Worm (Caenorhabditis elegans) whole organism, L1 larva: ENCODE measurements around the gene lips-10.
A peak's percentile ranks its signal among the peaks of the same experiment; 100 is the strongest.

Experiments
- C34B4.2 ChIP-seq: sonication (generic microtip); optimal IDR thresholded peaks from 2 replicates; lab custom pipeline; 2017; ENCODE audit warnings: mild to moderate bottlenecking, missing genetic modification characterization, missing compliant biosample characterization
- F16B12.6 ChIP-seq: fragments of 150-350 bp; optimal IDR thresholded peaks from 2 replicates; lab custom pipeline; 2014; ENCODE audit warnings: missing biosample characterization, missing genetic modification characterization
- Y116A8C.19 ChIP-seq: sonication (generic microtip); optimal IDR thresholded peaks from 2 replicates; lab custom pipeline; 2016; ENCODE audit warnings: missing compliant biosample characterization, missing genetic modification characterization, borderline replicate concordance
- aly-2 ChIP-seq: fragments of 150-350 bp; optimal IDR thresholded peaks from 2 replicates; lab custom pipeline; 2014; ENCODE audit warnings: missing biosample characterization, missing genetic modification characterization
- ama-1 ChIP-seq: fragments of 150-350 bp; optimal IDR thresholded peaks from 2 replicates; lab custom pipeline; 2014
- ceh-63 ChIP-seq: fragments of 200-800 bp; sonication (Bioruptor generic); optimal IDR thresholded peaks from 2 replicates; lab custom pipeline; 2018; ENCODE audit warnings: mild to moderate bottlenecking, missing genetic modification characterization, missing compliant biosample characterization
- ceh-8 ChIP-seq: fragments of 200-800 bp; sonication (Bioruptor generic); optimal IDR thresholded peaks from 2 replicates; lab custom pipeline; 2018; ENCODE audit warnings: mild to moderate bottlenecking, missing genetic modification characterization, moderate library complexity, missing compliant biosample characterization
- ceh-82 ChIP-seq, 3 experiments: fragments of 150-350 bp in 1 of 3; sonication (generic microtip) in 2 of 3; optimal IDR thresholded peaks; 2 replicates each; lab custom pipeline; 2014 to 2017; ENCODE audit warnings: missing biosample characterization in 3 of 3, missing genetic modification characterization in 3 of 3
- dpl-1 ChIP-seq, 3 experiments: fragments of 150-350 bp in 2 of 3; sonication (generic microtip) in 1 of 3; optimal IDR thresholded peaks; 2 replicates each; lab custom pipeline; 2014 to 2017; ENCODE audit warnings: missing biosample characterization in 3 of 3, missing genetic modification characterization in 3 of 3, missing genetic modification reagents in 3 of 3
- efl-1 ChIP-seq, 4 experiments: fragments of 150-350 bp; optimal IDR thresholded peaks in 3 of 4; peaks in 1 of 4; 1 replicate in 1 of 4; 2 replicates in 3 of 4; lab custom pipeline; 2014; ENCODE audit warnings: missing biosample characterization in 2 of 4, missing genetic modification characterization in 2 of 4, missing genetic modification reagents in 2 of 4
- egl-27 ChIP-seq, 2 experiments: fragments of 150-350 bp in 1 of 2; sonication (generic microtip); optimal IDR thresholded peaks; 3 replicates each; lab custom pipeline; 2017 to 2018; ENCODE audit warnings: missing biosample characterization in 2 of 2, missing genetic modification characterization in 2 of 2, missing genetic modification reagents in 2 of 2
- elt-3 ChIP-seq, 6 experiments: fragments of 150-350 bp in 1 of 6; sonication (generic microtip); optimal IDR thresholded peaks; 2 replicates each; lab custom pipeline; 2017 to 2018; ENCODE audit warnings: missing biosample characterization in 6 of 6, missing genetic modification characterization in 6 of 6, inconsistent platforms in 1 of 6
- fkh-4 ChIP-seq: sonication (generic microtip); optimal IDR thresholded peaks from 2 replicates; lab custom pipeline; 2016; ENCODE audit warnings: missing compliant biosample characterization, missing genetic modification characterization, borderline replicate concordance
- fkh-8 ChIP-seq: sonication (generic microtip); optimal IDR thresholded peaks from 2 replicates; lab custom pipeline; 2016; ENCODE audit warnings: mild to moderate bottlenecking, missing genetic modification characterization, missing compliant biosample characterization
- fos-1 ChIP-seq: fragments of 150-350 bp; optimal IDR thresholded peaks from 2 replicates; lab custom pipeline; 2014; ENCODE audit warnings: missing biosample characterization, missing genetic modification characterization
- lin-35 ChIP-seq, 2 experiments: fragments of 150-350 bp; optimal IDR thresholded peaks; 2 replicates each; lab custom pipeline; 2014; ENCODE audit warnings: missing biosample characterization in 2 of 2, missing genetic modification characterization in 2 of 2, missing genetic modification reagents in 2 of 2
- lir-3 ChIP-seq: sonication (generic microtip); optimal IDR thresholded peaks from 2 replicates; lab custom pipeline; 2016; ENCODE audit warnings: mild to moderate bottlenecking, missing genetic modification characterization, moderate library complexity, missing compliant biosample characterization; ENCODE audit not compliant: poor library complexity
- nhr-11 ChIP-seq: fragments of 150-350 bp; optimal IDR thresholded peaks from 2 replicates; lab custom pipeline; 2014; ENCODE audit warnings: missing biosample characterization, missing genetic modification characterization
- nhr-12 ChIP-seq: sonication (generic microtip); optimal IDR thresholded peaks from 2 replicates; lab custom pipeline; 2017; ENCODE audit warnings: missing biosample characterization, missing genetic modification characterization
- nhr-19 ChIP-seq: fragments of 200-800 bp; sonication (Bioruptor generic); conservative IDR thresholded peaks from 2 replicates; pipeline ENCODE4 v1.3.6; 2022; ENCODE audit warnings: missing genetic modification characterization, missing compliant biosample characterization
- nhr-76 ChIP-seq: sonication (generic microtip); optimal IDR thresholded peaks from 2 replicates; lab custom pipeline; 2017; ENCODE audit warnings: missing biosample characterization, missing genetic modification characterization
- nhr-84 ChIP-seq: sonication (generic microtip); optimal IDR thresholded peaks from 2 replicates; lab custom pipeline; 2017; ENCODE audit warnings: missing biosample characterization, missing genetic modification characterization
- nhr-85 ChIP-seq: sonication (generic microtip); peaks from one replicate; lab custom pipeline; 2016; ENCODE audit warnings: missing genetic modification characterization, inconsistent platforms, missing compliant biosample characterization
- rnt-1 ChIP-seq: sonication (generic microtip); optimal IDR thresholded peaks from 2 replicates; lab custom pipeline; 2016; ENCODE audit warnings: mild to moderate bottlenecking, missing genetic modification characterization, moderate library complexity, missing compliant biosample characterization
- skn-1 ChIP-seq: fragments of 150-350 bp; optimal IDR thresholded peaks from 2 replicates; lab custom pipeline; 2014; ENCODE audit warnings: missing biosample characterization, missing genetic modification characterization
- snu-23 ChIP-seq: sonication (generic microtip); optimal IDR thresholded peaks from 2 replicates; lab custom pipeline; 2016; ENCODE audit warnings: missing genetic modification characterization, missing compliant biosample characterization
- sup-37 ChIP-seq: fragments of 200-800 bp; sonication (Bioruptor generic); optimal IDR thresholded peaks from 2 replicates; lab custom pipeline; 2018; ENCODE audit warnings: mild to moderate bottlenecking, missing genetic modification characterization, missing compliant biosample characterization
- unc-130 ChIP-seq: fragments of 150-350 bp; optimal IDR thresholded peaks from 2 replicates; lab custom pipeline; 2017; ENCODE audit warnings: missing biosample characterization, missing genetic modification characterization, inconsistent platforms
- unc-30 ChIP-seq: sonication (generic microtip); optimal IDR thresholded peaks from 2 replicates; lab custom pipeline; 2017; ENCODE audit warnings: missing biosample characterization, missing genetic modification characterization
- unc-98 ChIP-seq: fragments of 200-800 bp; sonication (Bioruptor generic); IDR thresholded peaks from 2 replicates; pipeline ENCODE4 v1.3.6; 2022; ENCODE audit warnings: missing genetic modification characterization, missing compliant biosample characterization
- xbp-1 ChIP-seq: sonication (generic microtip); optimal IDR thresholded peaks from 2 replicates; lab custom pipeline; 2016; ENCODE audit warnings: missing genetic modification characterization, missing compliant biosample characterization

Gene lips-10

ce11 chrII:8467809-8468208, 28.8 kb downstream of the lips-10 start, which contains the start of gene M05D6.2:
M05D6.2 (plus strand) TSS chrII:8468109.
- TF ChIP-seq efl-1 (optimal IDR thresholded peaks at IDR 0.05; lab: Kevin White, UChicago) = no peak
- peak in 1 of 2 experiments; percentile 17 for TF ChIP-seq efl-1 (GFP tag; optimal IDR thresholded peaks at IDR 0.05 in 1 of 2; lab: Kevin White, UChicago)
- no peak for TF ChIP-seq ceh-82 (tag; optimal IDR thresholded peaks at IDR 0.05; lab: Kevin White, UChicago)
- TF ChIP-seq lin-35 (GFP tag; optimal IDR thresholded peaks at IDR 0.05; lab: Kevin White, UChicago) = no peak

ce11 chrII:8471139-8471538, 32.2 kb downstream of the lips-10 start, which contains the start of gene M05D6.8:
M05D6.8 (minus strand) TSS chrII:8471239.
- TF ChIP-seq rnt-1 (tag; lab: Kevin White, UChicago) = no peak
- TF ChIP-seq aly-2 = no peak
- no peak for TF ChIP-seq nhr-84 (tag; lab: Kevin White, UChicago)
- no peak for TF ChIP-seq fos-1 (tag; lab: Kevin White, UChicago)
- TF ChIP-seq unc-98 (GFP tag; lab: Robert Waterston, UW) = no peak
- TF ChIP-seq nhr-11 (tag; lab: Kevin White, UChicago) = no peak
- no peak for TF ChIP-seq nhr-12 (tag; lab: Kevin White, UChicago)
- TF ChIP-seq unc-30 = no peak
- TF ChIP-seq skn-1 (tag; lab: Kevin White, UChicago) = no peak

ce11 chrII:8472916-8473315, 33.9 kb downstream of the lips-10 start:
- TF ChIP-seq rnt-1 (tag; lab: Kevin White, UChicago) (no peak), fkh-4 (tag; lab: Kevin White, UChicago) (no peak), snu-23 (GFP tag; lab: Kevin White, UChicago) (no peak), nhr-76 (tag; lab: Kevin White, UChicago) (no peak), lir-3 (tag; lab: Kevin White, UChicago) (no peak), egl-27 (tag; optimal IDR thresholded peaks at IDR 0.05; lab: Kevin White, UChicago) (no peak), dpl-1 (GFP tag; optimal IDR thresholded peaks at IDR 0.05; lab: Kevin White, UChicago) (no peak), xbp-1 (tag; lab: Kevin White, UChicago) (no peak), ceh-63 (GFP tag; lab: Kevin White, UChicago) (no peak), elt-3 (tag; optimal IDR thresholded peaks at IDR 0.05; lab: Kevin White, UChicago) (no peak)

DNA sequence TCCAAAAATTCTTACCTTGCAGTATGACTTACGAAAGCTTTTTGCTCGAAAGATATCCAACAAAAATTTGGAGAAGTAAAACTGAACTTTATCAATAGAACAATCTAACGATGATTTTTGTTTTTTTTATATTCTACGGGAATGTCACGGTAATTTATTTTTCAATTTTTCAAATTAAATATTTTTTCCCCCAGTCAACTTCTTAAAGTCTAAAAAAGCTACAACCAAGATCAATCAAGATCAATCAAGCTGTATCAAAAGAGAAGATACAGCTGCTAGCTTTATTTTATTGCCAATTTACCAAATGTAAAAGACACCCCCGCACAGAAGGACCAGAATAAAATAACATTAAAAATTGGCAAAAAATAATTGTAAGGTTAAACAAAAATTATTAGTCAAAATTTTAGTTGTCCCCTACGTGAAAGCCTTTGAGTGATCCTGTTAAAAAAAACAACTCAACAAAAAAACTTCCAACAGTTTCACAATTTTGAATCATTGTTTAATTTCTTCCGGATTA, 36.4 kb downstream of the lips-10 start, which contains the start of the genes M05D6.1 and M05D6.3:
M05D6.1 (minus strand) TSS at position 101 of the 517 bp plus-strand sequence.
M05D6.3 (plus strand) TSS at position 467 of the 517 bp plus-strand sequence.
- TF ChIP-seq nhr-84 (tag; lab: Kevin White, UChicago) (no peak), nhr-19 (GFP tag; lab: Robert Waterston, UW) (no peak), C34B4.2 (no peak), ceh-63 (GFP tag; lab: Kevin White, UChicago) (no peak), nhr-85 (no peak), F16B12.6 (tag; lab: Kevin White, UChicago) (no peak), fkh-8 (no peak), unc-130 (no peak)

ce11 chrII:8479337-8479736, 40.4 kb downstream of the lips-10 start:
- TF ChIP-seq elt-3 (tag; optimal IDR thresholded peaks at IDR 0.05; lab: Kevin White, UChicago) (peak in 1 of 6 experiments; percentile 2), Y116A8C.19 (tag; lab: Kevin White, UChicago) (no peak), ama-1 (lab: Kevin White, UChicago) (peak; percentile 30), ceh-82 (tag; optimal IDR thresholded peaks at IDR 0.05; lab: Kevin White, UChicago) (no peak), ceh-63 (GFP tag; lab: Kevin White, UChicago) (no peak), F16B12.6 (tag; lab: Kevin White, UChicago) (no peak), nhr-76 (tag; lab: Kevin White, UChicago) (no peak), sup-37 (GFP tag; lab: Kevin White, UChicago) (no peak), ceh-8 (no peak), efl-1 (optimal IDR thresholded peaks at IDR 0.05; lab: Kevin White, UChicago) (no peak), efl-1 (GFP tag; optimal IDR thresholded peaks at IDR 0.05 in 1 of 2; lab: Kevin White, UChicago) (peak in 1 of 2 experiments; percentile 77)
